Fruit fly (Drosophila melanogaster) S2 (cell line): Measurements from ENCODE around the gene CG5535.

Source experiments
- CG8478 ChIP-seq: fragments of >200 bp; optimal IDR thresholded peaks from 2 replicates; lab custom pipeline; 2018
- CTCF ChIP-seq, 2 experiments: fragments of >200 bp; optimal IDR thresholded peaks; 2 replicates each; lab custom pipeline; 2018

dm6 chr3L:17904593-17904992 lies 48.0 kb upstream of the CG5535 start:
- TF ChIP-seq CG8478 (lab: Kevin White, UChicago) (no peak), CTCF (optimal IDR thresholded peaks at IDR 0.05; lab: Kevin White, UChicago) (no peak)
